Fruit fly (Drosophila melanogaster): ENCODE data around the gene psd.

psd gene

DNA sequence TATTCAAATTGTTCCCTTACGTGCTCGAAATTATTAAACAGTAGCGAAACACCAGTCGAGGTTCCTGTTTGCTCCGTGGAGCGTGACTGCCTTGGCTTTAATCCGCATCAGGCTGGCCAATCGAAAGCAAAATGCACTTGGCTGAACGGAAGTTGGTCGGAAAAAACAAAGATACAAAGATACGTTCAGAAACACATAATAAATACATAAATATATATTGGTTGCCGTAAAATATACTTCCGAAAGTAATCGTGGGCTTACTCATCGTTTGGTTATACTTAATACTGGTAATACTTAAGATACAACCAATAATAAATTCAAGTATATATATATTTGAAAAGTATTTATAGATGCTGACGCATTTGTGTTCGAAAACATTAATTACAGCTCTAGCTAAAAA is at the start of gene psd:
Gene psd (minus strand): TSS at position 101 of the 400 bp plus-strand sequence.
- TF ChIP-seq EcR (GFP tag; optimal IDR thresholded peaks at IDR 0.05) (peak; percentile 52), CG14655 (GFP tag; optimal IDR thresholded peaks at IDR 0.05) (no peak)

DNA sequence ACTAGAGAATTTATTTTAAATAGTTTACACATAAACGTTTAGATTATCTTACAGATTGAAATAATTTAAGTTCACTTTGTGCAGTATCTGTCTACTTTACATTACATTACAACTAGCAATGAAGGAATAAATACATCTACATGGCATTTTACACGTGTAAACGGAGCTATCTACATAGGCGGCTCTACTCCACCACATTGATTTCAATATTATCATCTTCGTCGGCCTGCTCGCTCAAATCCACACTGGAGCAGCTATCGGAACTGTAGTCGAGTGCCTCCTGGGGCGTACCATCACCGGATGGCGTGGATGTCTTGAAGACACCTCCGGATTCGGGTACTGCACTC is 48.3 kb upstream of the psd start:
- TF ChIP-seq D1 (tag; optimal IDR thresholded peaks at IDR 0.05) (no peak), CG15710 (tag; optimal IDR thresholded peaks at IDR 0.05) (no peak), fd96Ca (GFP tag; IDR thresholded peaks at IDR 0.05) (no peak), CG8301 (tag; optimal IDR thresholded peaks at IDR 0.05) (no peak), CG14655 (GFP tag; optimal IDR thresholded peaks at IDR 0.05) (no peak), CG32121 (GFP tag; IDR thresholded peaks at IDR 0.05) (no peak), CG4496 (GFP tag; IDR thresholded peaks at IDR 0.05) (no peak), rn (GFP tag; IDR thresholded peaks at IDR 0.05) (no peak)

DNA sequence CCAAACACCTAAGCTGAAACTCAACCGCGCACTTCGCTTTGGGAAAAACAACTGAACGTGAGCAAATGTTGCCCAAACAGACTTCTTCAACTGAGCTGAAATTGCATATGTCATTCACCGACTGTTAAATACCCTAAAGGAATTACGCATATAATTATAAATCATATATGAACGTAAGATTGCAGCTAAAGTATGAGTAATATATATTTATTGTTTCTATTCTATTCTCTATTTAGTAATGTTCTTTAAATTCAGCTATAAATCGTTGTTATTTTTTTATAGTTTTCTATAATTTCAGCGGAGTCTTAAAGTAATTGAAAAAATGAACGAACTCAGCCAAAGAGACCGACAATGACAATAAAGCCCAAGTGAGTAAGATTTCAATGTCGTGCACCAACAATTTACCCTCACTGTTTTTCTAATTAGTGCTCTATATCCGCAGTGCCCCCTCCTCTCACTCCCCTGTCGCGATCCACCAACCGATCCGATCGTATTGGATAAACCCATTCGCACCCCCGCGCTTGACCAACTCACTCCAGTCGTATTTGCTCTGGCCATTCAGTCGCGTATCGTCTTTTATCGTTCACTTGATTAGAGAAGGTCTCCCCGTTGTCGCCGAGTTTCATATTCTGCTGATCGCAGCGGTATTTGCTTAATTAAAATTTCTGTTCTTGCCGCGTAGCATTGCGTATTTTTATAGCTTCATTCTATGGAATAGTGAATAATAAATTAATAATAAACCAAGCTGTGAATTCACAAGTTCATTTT is 47.7 kb upstream of the psd start, which contains the start of gene CG9098:
Gene CG9098 (minus strand): TSS at position 36 of the 768 bp plus-strand sequence.
- TF ChIP-seq D1 (tag; optimal IDR thresholded peaks at IDR 0.05), result no peak
- TF ChIP-seq Ets98B (GFP tag; IDR thresholded peaks at IDR 0.05), result no peak
- no peak for TF ChIP-seq EcR (GFP tag; optimal IDR thresholded peaks at IDR 0.05)
- TF ChIP-seq Pif1B (GFP tag; optimal IDR thresholded peaks at IDR 0.05), result no peak
- no peak for TF ChIP-seq CG13204 (GFP tag; optimal IDR thresholded peaks at IDR 0.05)
- TF ChIP-seq CG12605 (GFP tag; IDR thresholded peaks at IDR 0.05), result no peak
- no peak for TF ChIP-seq CG9948 (tag; optimal IDR thresholded peaks at IDR 0.05)

DNA sequence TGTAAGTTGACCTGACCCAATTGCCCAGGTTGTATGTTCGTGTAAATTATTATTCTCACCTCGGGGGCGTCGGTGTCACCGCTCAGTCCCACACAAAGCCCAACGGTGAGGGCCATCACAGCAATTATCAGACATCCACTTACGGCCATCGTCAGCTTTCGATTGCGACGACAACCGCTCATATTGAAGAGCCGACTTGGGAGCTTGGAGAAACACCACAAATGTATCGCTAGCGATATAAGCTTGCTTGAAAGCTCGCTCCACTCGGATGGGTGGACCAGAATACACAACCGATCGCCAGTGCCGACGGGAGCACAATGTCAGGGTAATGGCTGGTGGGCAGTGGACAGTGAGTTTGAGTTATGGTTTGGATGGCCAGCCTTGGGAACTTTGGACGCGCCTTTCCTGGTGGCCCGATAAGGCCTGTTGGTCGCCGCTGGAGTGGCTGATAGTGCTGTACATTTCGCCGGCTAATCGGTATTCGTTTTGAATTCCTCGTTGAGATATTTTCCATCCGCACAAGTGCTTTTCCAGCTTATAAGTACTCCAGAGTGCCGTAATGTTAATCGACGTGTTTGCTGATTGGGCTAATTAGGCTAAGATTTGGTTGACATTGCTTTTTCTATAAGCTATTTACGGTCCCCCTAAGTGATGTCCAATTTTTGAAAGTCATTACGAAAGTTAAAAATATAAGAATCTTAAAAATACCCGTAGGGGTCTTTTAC is 41.9 kb upstream of the psd start, which contains the start of gene Gal:
Gene Gal (minus strand): TSS at position 320 of the 725 bp plus-strand sequence.
- no peak for TF ChIP-seq CG32121 (GFP tag; IDR thresholded peaks at IDR 0.05)
- no peak for TF ChIP-seq CG4496 (GFP tag; IDR thresholded peaks at IDR 0.05)
- TF ChIP-seq Pif1A (GFP tag; optimal IDR thresholded peaks at IDR 0.05), result no peak
- TF ChIP-seq CG13204 (GFP tag; optimal IDR thresholded peaks at IDR 0.05), result no peak
- TF ChIP-seq fd96Ca (GFP tag; IDR thresholded peaks at IDR 0.05), result 0 out of 3 replicates have a peak, but pooled peaks have one; percentile 31
- no peak for TF ChIP-seq CG10348 (GFP tag; IDR thresholded peaks at IDR 0.05)
- TF ChIP-seq CG8159 (tag; optimal IDR thresholded peaks at IDR 0.05), result peak; percentile 64
- peak; percentile 9; the same call in 1 of the 2 replicates for TF ChIP-seq Ets98B (GFP tag; IDR thresholded peaks at IDR 0.05)

DNA sequence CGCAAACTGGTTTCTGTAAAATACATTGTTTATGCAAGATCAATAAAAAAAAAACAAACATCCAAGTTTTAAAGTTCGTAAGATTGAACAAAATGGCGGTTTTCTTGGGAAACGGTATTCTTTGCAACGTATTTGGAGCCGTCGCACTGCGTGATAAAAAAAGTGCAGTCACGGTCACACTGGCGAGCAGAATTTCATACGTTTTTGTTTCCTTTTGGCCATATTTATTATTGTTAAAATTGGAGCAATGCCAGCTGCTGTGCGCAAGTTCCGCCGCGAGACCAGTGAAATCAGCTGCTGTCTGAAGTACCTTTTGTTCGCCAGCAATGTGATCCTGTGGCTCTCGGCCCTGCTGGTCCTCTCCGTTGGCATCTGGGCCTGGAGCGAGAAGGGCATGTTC is 35.3 kb upstream of the psd start, which contains the start of gene Tsp26A:
Gene Tsp26A (plus strand): TSS at position 164 of the 400 bp plus-strand sequence.
- TF ChIP-seq EcR (GFP tag; optimal IDR thresholded peaks at IDR 0.05) (no peak), CG9948 (tag; optimal IDR thresholded peaks at IDR 0.05) (no peak)

DNA sequence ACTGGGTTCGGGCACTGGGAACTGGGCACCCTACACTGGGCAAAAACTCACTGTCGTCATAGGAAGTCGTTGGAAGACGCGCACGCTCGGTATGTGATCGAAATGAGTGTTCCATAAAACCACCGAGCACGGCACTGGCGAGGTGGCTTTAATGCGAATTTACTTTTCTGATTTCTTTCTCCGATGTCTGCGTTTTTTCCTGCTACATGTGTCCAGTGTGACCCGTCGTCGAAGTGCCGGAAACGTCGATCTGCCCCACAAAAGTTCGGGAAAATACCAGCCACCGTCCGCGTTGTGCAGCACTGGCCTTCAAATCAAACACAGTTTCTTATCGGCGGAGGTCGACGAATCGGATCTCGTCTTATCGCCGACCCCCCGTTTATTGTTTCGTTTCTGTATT is 34.5 kb upstream of the psd start, which contains the start of gene Kdm5:
Gene Kdm5 (minus strand): TSS at position 255 of the 400 bp plus-strand sequence.
- TF ChIP-seq CG8159 (tag; optimal IDR thresholded peaks at IDR 0.05) (peak; percentile 2), fd96Ca (GFP tag; IDR thresholded peaks at IDR 0.05) (0 out of 3 replicates have a peak, but pooled peaks have one; percentile 10), CG4496 (GFP tag; IDR thresholded peaks at IDR 0.05) (peak; percentile 51; the same call in 1 of the 3 replicates), CG10348 (GFP tag; IDR thresholded peaks at IDR 0.05) (no peak), Snoo (tag; optimal IDR thresholded peaks at IDR 0.05) (peak; percentile 41), Pif1A (GFP tag; optimal IDR thresholded peaks at IDR 0.05) (no peak), CG9948 (tag; optimal IDR thresholded peaks at IDR 0.05) (no peak), CG12605 (GFP tag; IDR thresholded peaks at IDR 0.05) (no peak), D1 (tag; optimal IDR thresholded peaks at IDR 0.05) (no peak), CG17806 (tag; optimal IDR thresholded peaks at IDR 0.05) (peak; percentile 9), CG32121 (GFP tag; IDR thresholded peaks at IDR 0.05) (peak; percentile 34; the same call in 1 of the 2 replicates), CG8301 (tag; optimal IDR thresholded peaks at IDR 0.05) (no peak), CG13204 (GFP tag; optimal IDR thresholded peaks at IDR 0.05) (no peak), EcR (GFP tag; optimal IDR thresholded peaks at IDR 0.05) (peak; percentile 24), Ets98B (GFP tag; IDR thresholded peaks at IDR 0.05) (peak; percentile 46), CG15710 (tag; optimal IDR thresholded peaks at IDR 0.05) (no peak), rn (GFP tag; IDR thresholded peaks at IDR 0.05) (no peak), CG14655 (GFP tag; optimal IDR thresholded peaks at IDR 0.05) (no peak), Pif1B (GFP tag; optimal IDR thresholded peaks at IDR 0.05) (no peak), CG34367 (tag; optimal IDR thresholded peaks at IDR 0.05) (no peak), gl (tag; optimal IDR thresholded peaks at IDR 0.05) (no peak)

DNA sequence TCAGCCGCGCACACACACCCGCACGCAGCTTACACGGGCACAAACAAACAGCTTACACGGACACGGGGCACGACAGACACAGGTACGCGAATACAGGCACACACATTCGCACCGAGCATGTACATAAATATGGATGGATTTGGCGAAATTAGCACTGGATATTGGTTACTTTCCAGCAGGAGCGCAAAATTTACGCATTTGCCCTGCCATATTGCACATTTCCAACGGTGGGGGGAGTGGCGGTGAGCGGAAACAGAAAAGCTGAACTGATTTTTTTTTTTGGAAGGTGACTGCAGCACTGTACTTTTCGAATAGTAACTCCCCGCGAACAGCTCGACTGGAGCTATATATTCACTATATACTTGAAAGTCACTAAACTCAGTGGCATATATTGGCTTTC is 33.6 kb upstream of the psd start:
- TF ChIP-seq CG8301 (tag; optimal IDR thresholded peaks at IDR 0.05) (no peak), CG32121 (GFP tag; IDR thresholded peaks at IDR 0.05) (no peak), EcR (GFP tag; optimal IDR thresholded peaks at IDR 0.05) (no peak), CG4496 (GFP tag; IDR thresholded peaks at IDR 0.05) (0 out of 3 replicates have a peak, but pooled peaks have one; percentile 3), Ets98B (GFP tag; IDR thresholded peaks at IDR 0.05) (no peak)
